Fruit fly (Drosophila melanogaster): Measurements from ENCODE around the gene obst-H.

The obst-H gene

DNA sequence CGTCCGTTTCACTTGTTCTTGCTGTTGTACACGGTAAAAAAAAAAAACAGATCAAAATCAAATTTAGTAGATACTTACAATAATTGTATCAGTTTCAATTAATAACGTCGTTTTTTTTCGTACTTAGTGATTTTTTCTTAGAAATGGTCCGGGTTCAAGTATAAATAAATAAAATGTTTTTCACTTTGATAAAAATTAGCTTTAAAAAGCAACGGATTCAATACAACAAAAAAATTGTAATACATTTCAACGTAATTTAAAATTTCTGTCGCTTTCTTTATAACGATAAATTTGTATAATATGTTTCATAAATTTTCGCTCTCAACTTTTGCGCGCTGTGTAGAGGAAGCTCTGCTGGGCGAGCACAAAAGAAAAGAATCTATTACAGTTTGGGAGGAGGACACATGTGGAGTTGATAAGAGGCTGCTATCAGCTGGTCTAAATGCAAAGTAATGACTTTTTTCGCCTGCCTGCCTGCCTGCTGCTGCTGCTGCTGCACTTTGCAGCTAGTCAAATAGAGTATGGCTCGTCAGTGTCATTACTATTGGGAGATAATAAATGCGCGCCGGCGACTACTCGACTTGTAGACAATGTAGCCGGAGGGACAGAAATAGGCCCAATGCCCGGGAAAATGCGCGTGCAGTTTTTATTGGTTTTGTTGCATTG is 9.0 kb upstream of the obst-H start (continued):
- TF ChIP-seq Gug (GFP tag; IDR thresholded peaks at IDR 0.05) (0 out of 4 replicates have a peak, but pooled peaks have one; percentile 14), tio (GFP tag; optimal IDR thresholded peaks at IDR 0.05) (peak; percentile 68), CTCF (GFP tag; optimal IDR thresholded peaks at IDR 0.05) (peak; percentile 15), sna (GFP tag; IDR thresholded peaks at IDR 0.05; ENCODE audit: partially characterized antibody) (no peak), shn (GFP tag; optimal IDR thresholded peaks at IDR 0.05) (peak; percentile 49), CG11093 (GFP tag; IDR thresholded peaks at IDR 0.05) (0 out of 3 replicates have a peak, but pooled peaks have one; percentile 43), CG3995 (GFP tag; optimal IDR thresholded peaks at IDR 0.05) (no peak), Elba2 (GFP tag; optimal IDR thresholded peaks at IDR 0.05) (no peak), CG31224 (GFP tag; IDR thresholded peaks at IDR 0.05) (no peak), Oli (tag; optimal IDR thresholded peaks at IDR 0.05) (peak; percentile 78), MESR4 (GFP tag; optimal IDR thresholded peaks at IDR 0.05) (no peak), danr (GFP tag; IDR thresholded peaks at IDR 0.05) (no peak), CG10431 (GFP tag; optimal IDR thresholded peaks at IDR 0.05) (peak; percentile 6), chif (GFP tag; optimal IDR thresholded peaks at IDR 0.05) (peak; percentile 59 to 70), CG16815 (GFP tag; optimal IDR thresholded peaks at IDR 0.05) (peak; percentile 52), CG13424 (tag; optimal IDR thresholded peaks at IDR 0.05) (peak; percentile 71), CG17829 (tag; optimal IDR thresholded peaks at IDR 0.05) (peak; percentile 76), CG14014 (GFP tag; IDR thresholded peaks at IDR 0.05) (no peak), CG33213 (GFP tag; optimal IDR thresholded peaks at IDR 0.05) (peak; percentile 7), nom (GFP tag; optimal IDR thresholded peaks at IDR 0.05) (no peak), CG10366 (GFP tag; IDR thresholded peaks at IDR 0.05) (peak; percentile 35; the same call in 1 of the 2 replicates), Taf1 (GFP tag; IDR thresholded peaks at IDR 0.05) (no peak), CG12769 (tag; optimal IDR thresholded peaks at IDR 0.05) (no peak), Spps (tag; optimal IDR thresholded peaks at IDR 0.05) (peak; percentile 35), dpn (GFP tag; optimal IDR thresholded peaks at IDR 0.05) (peak; percentile 35 to 36), lmd (GFP tag; IDR thresholded peaks at IDR 0.05) (peak; percentile 67), ro (GFP tag; IDR thresholded peaks at IDR 0.05) (no peak), CG6272 (GFP tag; IDR thresholded peaks at IDR 0.05) (peak; percentile 37; the same call in 1 of the 2 replicates), CG12391 (tag; optimal IDR thresholded peaks at IDR 0.05) (peak; percentile 81), tup (GFP tag; optimal IDR thresholded peaks at IDR 0.05) (no peak), Awh (GFP tag; IDR thresholded peaks at IDR 0.05) (0 out of 2 replicates have a peak, but pooled peaks have one; percentile 16), fd64A (GFP tag; optimal IDR thresholded peaks at IDR 0.05) (no peak), CG8290 (GFP tag; optimal IDR thresholded peaks at IDR 0.05) (no peak), CG8290 (tag; optimal IDR thresholded peaks at IDR 0.05) (no peak), CG17186 (GFP tag; optimal IDR thresholded peaks at IDR 0.05) (no peak), CG8089 (GFP tag; optimal IDR thresholded peaks at IDR 0.05) (no peak), CG8359 (GFP tag; optimal IDR thresholded peaks at IDR 0.05; ENCODE audit: borderline replicate concordance) (peak; percentile 41), CG5180 (GFP tag; optimal IDR thresholded peaks at IDR 0.05) (peak; percentile 55), oc (tag; optimal IDR thresholded peaks at IDR 0.05) (peak; percentile 58), CG9932 (GFP tag; IDR thresholded peaks at IDR 0.05) (no peak), CG10462 (GFP tag; optimal IDR thresholded peaks at IDR 0.05) (peak; percentile 35), knrl (GFP tag; IDR thresholded peaks at IDR 0.05; ENCODE audit: partially characterized antibody) (no peak), CG1792 (GFP tag; optimal IDR thresholded peaks at IDR 0.05) (no peak), CG17912 (GFP tag; optimal IDR thresholded peaks at IDR 0.05) (no peak), CG17568 (GFP tag; optimal IDR thresholded peaks at IDR 0.05) (peak; percentile 5), CG14050 (GFP tag; IDR thresholded peaks at IDR 0.05) (no peak), CG6689 (GFP tag; IDR thresholded peaks at IDR 0.05) (peak; percentile 78), CG1647 (GFP tag; optimal IDR thresholded peaks at IDR 0.05) (peak; percentile 19), lab (GFP tag; optimal IDR thresholded peaks at IDR 0.05) (peak; percentile 68), CG17385 (GFP tag; optimal IDR thresholded peaks at IDR 0.05) (peak; percentile 63)

Measured in whole organism, embryonic.